Fruit fly (Drosophila melanogaster): Measurements from ENCODE around the gene Polr3H.

The Polr3H gene

dm6 chr3L:11609835-11610234 lies 38.7 kb upstream of the Polr3H start, which contains the start of gene CG42832:
TSS of gene CG42832 (plus strand) at chr3L:11610135.
- TF ChIP-seq Sp1 (GFP tag; optimal IDR thresholded peaks at IDR 0.05) (no peak), Hr83 (GFP tag; optimal IDR thresholded peaks at IDR 0.05; ENCODE audit: poor library complexity, severe bottlenecking) (no peak), sv (GFP tag; optimal IDR thresholded peaks at IDR 0.05) (no peak), CrebA (GFP tag; optimal IDR thresholded peaks at IDR 0.05; ENCODE audit: borderline replicate concordance) (no peak), Dfd (GFP tag; optimal IDR thresholded peaks at IDR 0.05) (no peak), HLH106 (tag; optimal IDR thresholded peaks at IDR 0.05) (no peak), rgr (GFP tag; optimal IDR thresholded peaks at IDR 0.05) (no peak), Abd-B (GFP tag; optimal IDR thresholded peaks at IDR 0.05) (no peak), fru (GFP tag; optimal IDR thresholded peaks at IDR 0.05) (no peak), OdsH (GFP tag; optimal IDR thresholded peaks at IDR 0.05) (no peak), pan (optimal IDR thresholded peaks at IDR 0.05) (no peak), foxo (GFP tag; optimal IDR thresholded peaks at IDR 0.05) (no peak), dl (GFP tag; optimal IDR thresholded peaks at IDR 0.05; ENCODE audit: insufficient read depth in 1 of 2, partially characterized antibody in 2 of 2) (no peak), Mio (GFP tag; optimal IDR thresholded peaks at IDR 0.05) (no peak), jim (GFP tag; optimal IDR thresholded peaks at IDR 0.05) (no peak), CG32264 (GFP tag; optimal IDR thresholded peaks at IDR 0.05) (no peak), Myc (optimal IDR thresholded peaks at IDR 0.05) (no peak)

dm6 chr3L:11620001-11620400 lies 28.6 kb upstream of the Polr3H start, which contains the start of gene Muc68Ca:
TSS of gene Muc68Ca (minus strand) at chr3L:11620101.
- TF ChIP-seq woc (GFP tag; optimal IDR thresholded peaks at IDR 0.05), result no peak
- TF ChIP-seq tai (GFP tag; optimal IDR thresholded peaks at IDR 0.05), result no peak
- no peak for TF ChIP-seq rgr (GFP tag; optimal IDR thresholded peaks at IDR 0.05)
- TF ChIP-seq usp (GFP tag; optimal IDR thresholded peaks at IDR 0.05), result no peak
- no peak for TF ChIP-seq CrebA (GFP tag; optimal IDR thresholded peaks at IDR 0.05; ENCODE audit: borderline replicate concordance)
- no peak for TF ChIP-seq OdsH (GFP tag; optimal IDR thresholded peaks at IDR 0.05)
- TF ChIP-seq brk (GFP tag; optimal IDR thresholded peaks at IDR 0.05), result no peak
- no peak for TF ChIP-seq Hnf4 (GFP tag; optimal IDR thresholded peaks at IDR 0.05)

dm6 chr3L:11622750-11623149 lies 25.8 kb upstream of the Polr3H start:
- TF ChIP-seq br (GFP tag; optimal IDR thresholded peaks at IDR 0.05) (no peak), CG9705 (GFP tag; optimal IDR thresholded peaks at IDR 0.05) (no peak), Hr83 (GFP tag; optimal IDR thresholded peaks at IDR 0.05; ENCODE audit: poor library complexity, severe bottlenecking) (no peak)

- TF ChIP-seq dl (GFP tag; optimal IDR thresholded peaks at IDR 0.05; ENCODE audit: insufficient read depth in 1 of 2, partially characterized antibody in 2 of 2), result no peak
- TF ChIP-seq CG32264 (GFP tag; optimal IDR thresholded peaks at IDR 0.05), result no peak
- no peak for TF ChIP-seq dsf (GFP tag; optimal IDR thresholded peaks at IDR 0.05; ENCODE audit: borderline replicate concordance)
- TF ChIP-seq Sp1 (GFP tag; optimal IDR thresholded peaks at IDR 0.05), result peak; percentile 20
- TF ChIP-seq Dif (GFP tag; optimal IDR thresholded peaks at IDR 0.05; ENCODE audit: partially characterized antibody), result no peak
- no peak for TF ChIP-seq usp (GFP tag; optimal IDR thresholded peaks at IDR 0.05)
- peak; percentile 43 for TF ChIP-seq Hnf4 (GFP tag; optimal IDR thresholded peaks at IDR 0.05)
- peak; percentile 22 for TF ChIP-seq OdsH (GFP tag; optimal IDR thresholded peaks at IDR 0.05)
- TF ChIP-seq Dfd (GFP tag; optimal IDR thresholded peaks at IDR 0.05), result no peak
- TF ChIP-seq Rel (GFP tag; optimal IDR thresholded peaks at IDR 0.05), result no peak
- TF ChIP-seq Rel (tag; optimal IDR thresholded peaks at IDR 0.05), result peak; percentile 13
- no peak for TF ChIP-seq jim (GFP tag; optimal IDR thresholded peaks at IDR 0.05)
- no peak for TF ChIP-seq Vsx2 (GFP tag; optimal IDR thresholded peaks at IDR 0.05; ENCODE audit: partially characterized antibody)
- no peak for TF ChIP-seq Jra (GFP tag; optimal IDR thresholded peaks at IDR 0.05)
- TF ChIP-seq Hr83 (GFP tag; optimal IDR thresholded peaks at IDR 0.05; ENCODE audit: poor library complexity, severe bottlenecking), result no peak
- peak; percentile 7 for TF ChIP-seq psq (GFP tag; optimal IDR thresholded peaks at IDR 0.05)
- TF ChIP-seq h (GFP tag; optimal IDR thresholded peaks at IDR 0.05), result peak; percentile 23
- peak; percentile 69 for TF ChIP-seq sage (GFP tag; optimal IDR thresholded peaks at IDR 0.05)
- no peak for TF ChIP-seq sv (GFP tag; optimal IDR thresholded peaks at IDR 0.05)
- no peak for TF ChIP-seq foxo (GFP tag; optimal IDR thresholded peaks at IDR 0.05)
- peak; percentile 9 for TF ChIP-seq HLH106 (tag; optimal IDR thresholded peaks at IDR 0.05)
- peak; percentile 6 for TF ChIP-seq Myc (optimal IDR thresholded peaks at IDR 0.05)
- TF ChIP-seq rgr (GFP tag; optimal IDR thresholded peaks at IDR 0.05), result peak; percentile 9
- TF ChIP-seq brk (GFP tag; optimal IDR thresholded peaks at IDR 0.05), result peak; percentile 56
Observed at dm6 chr3L:11623245-11623883, 25.2 kb upstream of the Polr3H start.
